Worm (Caenorhabditis elegans): ENCODE results near the gene F31D5.6.

ce11 chrII:4170508-4170907 is 39.0 kb upstream of the F31D5.6 start, which contains the start of gene R03H10.5:
- TF ChIP-seq mdl-1 (tag; optimal IDR thresholded peaks at IDR 0.05) (no peak), lir-3 (tag; optimal IDR thresholded peaks at IDR 0.05; ENCODE audit: poor library complexity) (no peak), elt-2 (tag; optimal IDR thresholded peaks at IDR 0.05) (no peak), blmp-1 (tag; optimal IDR thresholded peaks at IDR 0.05) (no peak), nhr-84 (tag; optimal IDR thresholded peaks at IDR 0.05) (no peak)
